Worm (Caenorhabditis elegans) whole organism, L3 larva: ENCODE measurements around the gene clec-243.

Experiments used
- aly-2 ChIP-seq: fragments of 150-350 bp; optimal IDR thresholded peaks from 2 replicates; lab custom pipeline; 2014; ENCODE audit warnings: missing biosample characterization, missing genetic modification characterization
- ama-1 ChIP-seq: fragments of 150-350 bp; optimal IDR thresholded peaks from 2 replicates; lab custom pipeline; 2018
- ceh-28 ChIP-seq: fragments of 150-350 bp; optimal IDR thresholded peaks from 2 replicates; lab custom pipeline; 2014; ENCODE audit warnings: missing biosample characterization, missing genetic modification reagents, missing genetic modification characterization
- ceh-82 ChIP-seq: fragments of 150-350 bp; optimal IDR thresholded peaks from 2 replicates; lab custom pipeline; 2014; ENCODE audit warnings: missing biosample characterization, missing genetic modification characterization
- ceh-9 ChIP-seq: sonication (generic microtip); optimal IDR thresholded peaks from 2 replicates; lab custom pipeline; 2018; ENCODE audit warnings: missing biosample characterization, missing genetic modification characterization
- egl-27 ChIP-seq: sonication (generic microtip); optimal IDR thresholded peaks from 4 replicates; lab custom pipeline; 2017; ENCODE audit warnings: missing biosample characterization, missing genetic modification reagents, missing genetic modification characterization
- elt-1 ChIP-seq: fragments of 150-350 bp; optimal IDR thresholded peaks from 2 replicates; lab custom pipeline; 2014; ENCODE audit warnings: missing biosample characterization, missing genetic modification characterization
- elt-2 ChIP-seq: sonication (generic microtip); optimal IDR thresholded peaks from 2 replicates; lab custom pipeline; 2016; ENCODE audit warnings: missing genetic modification reagents, mild to moderate bottlenecking, missing genetic modification characterization, missing compliant biosample characterization
- elt-3 ChIP-seq, 3 experiments: fragments of 150-350 bp in 1 of 3; sonication (generic microtip) in 2 of 3; optimal IDR thresholded peaks; 2 replicates in 2 of 3; 4 replicates in 1 of 3; lab custom pipeline; 2014 to 2017; ENCODE audit warnings: missing biosample characterization in 3 of 3, missing genetic modification characterization in 3 of 3
- fkh-10 ChIP-seq: sonication (generic microtip); optimal IDR thresholded peaks from 2 replicates; lab custom pipeline; 2017; ENCODE audit warnings: missing biosample characterization, missing genetic modification reagents, missing genetic modification characterization
- fkh-2 ChIP-seq: fragments of 150-350 bp; optimal IDR thresholded peaks from 2 replicates; lab custom pipeline; 2014; ENCODE audit warnings: missing biosample characterization, missing genetic modification reagents, missing genetic modification characterization
- fos-1 ChIP-seq: fragments of 150-350 bp; optimal IDR thresholded peaks from 2 replicates; lab custom pipeline; 2014; ENCODE audit warnings: missing biosample characterization, missing genetic modification characterization
- hmg-11 ChIP-seq: sonication (generic microtip); optimal IDR thresholded peaks from 2 replicates; lab custom pipeline; 2016; ENCODE audit warnings: missing genetic modification characterization, missing compliant biosample characterization
- jun-1 ChIP-seq: fragments of 150-350 bp; optimal IDR thresholded peaks from 2 replicates; lab custom pipeline; 2014; ENCODE audit warnings: missing biosample characterization, missing genetic modification reagents, missing genetic modification characterization
- lin-15B ChIP-seq: fragments of 150-350 bp; optimal IDR thresholded peaks from 2 replicates; lab custom pipeline; 2014; ENCODE audit warnings: missing biosample characterization, missing genetic modification characterization
- lin-39 ChIP-seq: fragments of 150-350 bp; optimal IDR thresholded peaks from 2 replicates; lab custom pipeline; 2018; ENCODE audit warnings: missing biosample characterization, missing genetic modification reagents, missing genetic modification characterization
- lsy-12 ChIP-seq: sonication (generic microtip); optimal IDR thresholded peaks from 2 replicates; lab custom pipeline; 2016; ENCODE audit warnings: mild to moderate bottlenecking, missing genetic modification characterization, missing compliant biosample characterization
- nhr-11 ChIP-seq: fragments of 150-350 bp; optimal IDR thresholded peaks from 2 replicates; lab custom pipeline; 2014; ENCODE audit warnings: missing biosample characterization, missing genetic modification characterization
- nhr-12 ChIP-seq: fragments of 150-350 bp; optimal IDR thresholded peaks from 2 replicates; lab custom pipeline; 2014; ENCODE audit warnings: missing biosample characterization, missing genetic modification characterization
- nhr-23 ChIP-seq: fragments of 150-350 bp; optimal IDR thresholded peaks from 2 replicates; lab custom pipeline; 2014; ENCODE audit warnings: missing biosample characterization, missing genetic modification reagents, missing genetic modification characterization
- nhr-237 ChIP-seq: fragments of 150-350 bp; optimal IDR thresholded peaks from 2 replicates; lab custom pipeline; 2014; ENCODE audit warnings: missing biosample characterization, missing genetic modification characterization
- nhr-25 ChIP-seq: sonication (generic microtip); optimal IDR thresholded peaks from 2 replicates; lab custom pipeline; 2017; ENCODE audit warnings: missing biosample characterization, missing genetic modification characterization
- nhr-28 ChIP-seq: fragments of 150-350 bp; optimal IDR thresholded peaks from 2 replicates; lab custom pipeline; 2014; ENCODE audit warnings: missing biosample characterization, missing genetic modification characterization
- nhr-76 ChIP-seq: fragments of 150-350 bp; sonication (generic microtip); optimal IDR thresholded peaks from 5 replicates; lab custom pipeline; 2014; ENCODE audit warnings: missing biosample characterization, missing genetic modification characterization
- nhr-77 ChIP-seq: fragments of 150-350 bp; optimal IDR thresholded peaks from 2 replicates; lab custom pipeline; 2014; ENCODE audit warnings: missing biosample characterization, missing genetic modification characterization
- pha-4 ChIP-seq: fragments of 150-350 bp; optimal IDR thresholded peaks from 2 replicates; lab custom pipeline; 2014; ENCODE audit warnings: missing biosample characterization, missing genetic modification reagents, missing genetic modification characterization
- pqm-1 ChIP-seq: fragments of 150-350 bp; optimal IDR thresholded peaks from 2 replicates; lab custom pipeline; 2017; ENCODE audit warnings: missing biosample characterization, missing genetic modification characterization, inconsistent platforms
- sea-2 ChIP-seq: fragments of 150-350 bp; sonication (generic microtip); optimal IDR thresholded peaks from 4 replicates; lab custom pipeline; 2014; ENCODE audit warnings: missing biosample characterization, missing genetic modification reagents, missing genetic modification characterization
- snpc-4 ChIP-seq: fragments of 150-350 bp; optimal IDR thresholded peaks from 2 replicates; lab custom pipeline; 2014; ENCODE audit warnings: missing biosample characterization, missing genetic modification characterization
- unc-39 ChIP-seq: sonication (generic microtip); optimal IDR thresholded peaks from 4 replicates; lab custom pipeline; 2017; ENCODE audit warnings: missing biosample characterization, missing genetic modification characterization
- unc-62 ChIP-seq: fragments of 150-350 bp; sonication (generic microtip); optimal IDR thresholded peaks from 4 replicates; lab custom pipeline; 2014; ENCODE audit warnings: missing biosample characterization, missing genetic modification reagents, missing genetic modification characterization
- ztf-11 ChIP-seq: fragments of 150-350 bp; optimal IDR thresholded peaks from 2 replicates; lab custom pipeline; 2014; ENCODE audit warnings: missing biosample characterization, missing genetic modification characterization
- ztf-4 ChIP-seq: fragments of 150-350 bp; optimal IDR thresholded peaks from 2 replicates; lab custom pipeline; 2014; ENCODE audit warnings: missing biosample characterization, missing genetic modification characterization

clec-243 gene

DNA sequence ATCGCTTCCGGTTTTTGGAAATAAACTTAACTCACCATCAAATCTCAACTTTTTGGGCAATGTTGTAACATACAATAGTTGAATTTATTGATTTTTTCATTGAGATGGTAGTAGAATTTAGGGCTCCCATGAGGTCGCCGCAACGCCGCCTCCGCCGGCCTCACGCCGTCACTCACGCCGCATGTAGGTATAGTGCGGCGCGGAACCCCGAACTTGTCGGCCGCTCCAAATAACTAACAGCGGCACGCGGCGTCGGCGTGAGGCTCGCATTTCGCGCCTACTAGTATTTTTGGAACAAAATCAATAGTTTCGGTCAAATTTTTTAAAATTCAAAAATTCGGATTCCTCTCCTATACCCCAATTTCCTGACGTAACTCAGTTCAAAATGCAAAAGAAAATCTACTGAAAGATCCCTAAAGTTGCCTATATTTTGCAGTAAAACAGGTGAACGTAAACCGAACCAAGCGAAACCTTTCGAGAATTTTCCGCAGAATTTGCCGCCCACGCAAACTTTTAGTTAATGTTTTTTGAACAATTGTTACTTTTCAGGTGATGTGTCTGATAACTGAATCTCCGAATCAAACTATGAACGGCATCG is 2.6 kb upstream of the clec-243 start, which contains the start of gene Y61B8A.6:
TSS of gene Y61B8A.6 (plus strand) at position 548 of the 598 bp plus-strand sequence.
- TF ChIP-seq nhr-11 (tag; lab: Kevin White, UChicago) (no peak), lin-39 (tag; lab: Kevin White, UChicago) (no peak), snpc-4 (tag; lab: Kevin White, UChicago) (no peak), nhr-12 (tag; lab: Kevin White, UChicago) (no peak), fkh-10 (GFP tag; lab: Kevin White, UChicago) (no peak), nhr-28 (tag; lab: Kevin White, UChicago) (no peak), nhr-77 (tag; lab: Kevin White, UChicago) (no peak), nhr-23 (tag; lab: Kevin White, UChicago) (no peak), fos-1 (tag; lab: Kevin White, UChicago) (no peak), pqm-1 (tag; lab: Kevin White, UChicago) (no peak), ceh-82 (tag; lab: Kevin White, UChicago) (no peak), nhr-237 (tag; lab: Kevin White, UChicago) (no peak)

ce11 chrV:17245406-17245805 is 3.4 kb downstream of the clec-243 start, which contains the start of gene clec-242:
clec-242 (minus strand) TSS chrV:17245506.
- no peak for TF ChIP-seq nhr-76
- TF ChIP-seq pha-4 (tag; lab: Kevin White, UChicago) = no peak
- TF ChIP-seq sea-2 = no peak
- TF ChIP-seq ztf-4 (tag; lab: Kevin White, UChicago) = no peak
- no peak for TF ChIP-seq nhr-23 (tag; lab: Kevin White, UChicago)
- TF ChIP-seq nhr-11 (tag; lab: Kevin White, UChicago) = no peak
- TF ChIP-seq unc-62 (GFP tag; lab: Kevin White, UChicago) = no peak
- no peak for TF ChIP-seq egl-27 (tag; lab: Kevin White, UChicago)
- TF ChIP-seq lin-39 (tag; lab: Kevin White, UChicago) = no peak
- TF ChIP-seq ceh-28 (tag; lab: Kevin White, UChicago) = no peak
- TF ChIP-seq hmg-11 (tag; lab: Kevin White, UChicago) = no peak
- TF ChIP-seq aly-2 (tag; lab: Kevin White, UChicago) = no peak
- no peak for TF ChIP-seq nhr-25 (tag; lab: Kevin White, UChicago)
- TF ChIP-seq ceh-82 (tag; lab: Kevin White, UChicago) = no peak
- no peak for TF ChIP-seq elt-2 (tag; lab: Kevin White, UChicago)
- TF ChIP-seq nhr-237 (tag; lab: Kevin White, UChicago) = no peak
- TF ChIP-seq ama-1 (lab: Kevin White, UChicago) = no peak
- no peak for TF ChIP-seq elt-1 (tag; lab: Kevin White, UChicago)
- no peak for TF ChIP-seq lsy-12 (tag; lab: Kevin White, UChicago)
- TF ChIP-seq jun-1 = no peak

ce11 chrV:17243016-17243415 is 5.8 kb downstream of the clec-243 start:
- TF ChIP-seq elt-2 (tag; lab: Kevin White, UChicago) (peak; percentile 76), pqm-1 (tag; lab: Kevin White, UChicago) (peak; percentile 8), nhr-11 (tag; lab: Kevin White, UChicago) (no peak)

- TF ChIP-seq sea-2 = no peak
- TF ChIP-seq fkh-2 (tag; lab: Kevin White, UChicago) = no peak
- no peak for TF ChIP-seq pqm-1 (tag; lab: Kevin White, UChicago)
- TF ChIP-seq nhr-28 (tag; lab: Kevin White, UChicago) = no peak
- TF ChIP-seq ztf-11 (tag; lab: Kevin White, UChicago) = no peak
- TF ChIP-seq ceh-28 (tag; lab: Kevin White, UChicago) = no peak
- TF ChIP-seq ceh-9 (tag; lab: Kevin White, UChicago) = no peak
- no peak for TF ChIP-seq elt-1 (tag; lab: Kevin White, UChicago)
- no peak for TF ChIP-seq lin-15B (tag; lab: Kevin White, UChicago)
- TF ChIP-seq, all 47 proteins: peak for 0
These were observed 6.3 kb downstream of the clec-243 start, which contains the start of gene Y68A4B.3 for ce11 chrV:17242552-17242951. Y68A4B.3 (minus strand) TSS chrV:17242652.

- TF ChIP-seq elt-3 (tag; optimal IDR thresholded peaks at IDR 0.05; lab: Kevin White, UChicago) = no peak
- TF ChIP-seq elt-2 (tag; lab: Kevin White, UChicago) = peak; percentile 90
- no peak for TF ChIP-seq ceh-82 (tag; lab: Kevin White, UChicago)
- no peak for TF ChIP-seq unc-39 (tag; lab: Kevin White, UChicago)
- TF ChIP-seq pha-4 (tag; lab: Kevin White, UChicago) = no peak
- TF ChIP-seq pqm-1 (tag; lab: Kevin White, UChicago) = peak; percentile 55
These were observed 7.5 kb downstream of the clec-243 start for ce11 chrV:17241278-17241661.
